Worm (Caenorhabditis elegans): ENCODE data around the gene F20D1.22.

The F20D1.22 gene

ce11 chrX:14969615-14970014 lies 3.0 kb downstream of the F20D1.22 start:
- no peak for TF ChIP-seq dpl-1 (GFP tag; optimal IDR thresholded peaks at IDR 0.05)
- no peak for TF ChIP-seq fkh-10 (GFP tag; optimal IDR thresholded peaks at IDR 0.05)
- no peak for TF ChIP-seq egl-27 (tag; optimal IDR thresholded peaks at IDR 0.05)
- no peak for TF ChIP-seq daf-16 (GFP tag; optimal IDR thresholded peaks at IDR 0.05)
- TF ChIP-seq daf-16 (tag; optimal IDR thresholded peaks at IDR 0.05) = no peak
- TF ChIP-seq hlh-11 (tag; optimal IDR thresholded peaks at IDR 0.05) = peak; percentile 25
- TF ChIP-seq lim-7 (GFP tag; IDR thresholded peaks at IDR 0.05) = no peak
- TF ChIP-seq zip-11 (GFP tag; IDR thresholded peaks at IDR 0.05) = no peak
- no peak for TF ChIP-seq dmd-8 (GFP tag; IDR thresholded peaks at IDR 0.05)
- no peak for TF ChIP-seq rbr-2 (tag; optimal IDR thresholded peaks at IDR 0.05)
- no peak for TF ChIP-seq lsy-2 (tag; optimal IDR thresholded peaks at IDR 0.05)
- TF ChIP-seq F10B5.3 (tag; optimal IDR thresholded peaks at IDR 0.05) = no peak
- no peak for TF ChIP-seq D1046.2 (GFP tag; IDR thresholded peaks at IDR 0.05)
- TF ChIP-seq hlh-30 (tag; optimal IDR thresholded peaks at IDR 0.05; ENCODE audit: insufficient read depth) = no peak
- no peak for TF ChIP-seq ZK337.2 (GFP tag; IDR thresholded peaks at IDR 0.05)
- no peak for TF ChIP-seq hmg-1.1 (GFP tag; IDR thresholded peaks at IDR 0.05)
- peak; percentile 61 for TF ChIP-seq dmd-6 (GFP tag; IDR thresholded peaks at IDR 0.05)
- TF ChIP-seq vab-7 (GFP tag; IDR thresholded peaks at IDR 0.05) = no peak
- no peak for TF ChIP-seq nhr-76 (tag; optimal IDR thresholded peaks at IDR 0.05)

ce11 chrX:14970221-14970801 lies 3.7 kb downstream of the F20D1.22 start, which contains the start of the genes flwr-1 and tbc-1:
Gene flwr-1, minus strand, starts transcription at chrX:14970271.
Gene tbc-1, plus strand, starts transcription at chrX:14970751.
- TF ChIP-seq daf-16 (GFP tag; optimal IDR thresholded peaks at IDR 0.05) (no peak), daf-16 (tag; optimal IDR thresholded peaks at IDR 0.05) (peak; percentile 41), rbr-2 (tag; optimal IDR thresholded peaks at IDR 0.05) (peak; percentile 24), mxl-3 (GFP tag; optimal IDR thresholded peaks at IDR 0.05) (peak; percentile 1), lin-15B (tag; optimal IDR thresholded peaks at IDR 0.05) (no peak), dmd-9 (GFP tag; IDR thresholded peaks at IDR 0.05) (no peak), hlh-30 (tag; optimal IDR thresholded peaks at IDR 0.05; ENCODE audit: insufficient read depth) (peak; percentile 81), Y48G9A.11 (GFP tag; IDR thresholded peaks at IDR 0.05) (no peak), hlh-11 (tag; optimal IDR thresholded peaks at IDR 0.05) (peak; percentile 47), tag-97 (GFP tag; IDR thresholded peaks at IDR 0.05) (no peak), hmg-1.1 (GFP tag; IDR thresholded peaks at IDR 0.05) (peak; percentile 60; the same call in 1 of the 2 replicates), nhr-28 (tag; optimal IDR thresholded peaks at IDR 0.05) (peak; percentile 10), pha-4 (GFP tag; IDR thresholded peaks at IDR 0.05) (no peak), pha-4 (tag; optimal IDR thresholded peaks at IDR 0.05) (no peak), ceh-28 (tag; optimal IDR thresholded peaks at IDR 0.05) (peak; percentile 35), dve-1 (tag; optimal IDR thresholded peaks at IDR 0.05; ENCODE audit: insufficient read depth) (peak; percentile 47), mes-2 (tag; optimal IDR thresholded peaks at IDR 0.05; ENCODE audit: poor library complexity, severe bottlenecking) (peak; percentile 51), ama-1 (optimal IDR thresholded peaks at IDR 0.05) (no peak), set-16 (GFP tag; IDR thresholded peaks at IDR 0.05) (0 out of 2 replicates have a peak, but pooled peaks have one; percentile 13), dmd-6 (GFP tag; IDR thresholded peaks at IDR 0.05) (peak; percentile 51), duxl-1 (tag; optimal IDR thresholded peaks at IDR 0.05; ENCODE audit: poor library complexity) (no peak), F49E8.2 (tag; optimal IDR thresholded peaks at IDR 0.05; ENCODE audit: borderline replicate concordance) (no peak), pqm-1 (tag; optimal IDR thresholded peaks at IDR 0.05) (peak; percentile 29), mep-1 (tag; optimal IDR thresholded peaks at IDR 0.05) (no peak), T20F7.1 (GFP tag; optimal IDR thresholded peaks at IDR 0.05) (peak; percentile 94)

- no peak for TF ChIP-seq Y5F2A.4 (GFP tag; optimal IDR thresholded peaks at IDR 0.05)
- no peak for TF ChIP-seq ces-1 (GFP tag; optimal IDR thresholded peaks at IDR 0.05)
- TF ChIP-seq duxl-1 (tag; optimal IDR thresholded peaks at IDR 0.05; ENCODE audit: poor library complexity) = no peak
- TF ChIP-seq nhr-6 (tag; optimal IDR thresholded peaks at IDR 0.05) = no peak
- TF ChIP-seq Y75B8A.6 (GFP tag; IDR thresholded peaks at IDR 0.05) = no peak
- no peak for TF ChIP-seq tra-1 (GFP tag; IDR thresholded peaks at IDR 0.05)
- TF ChIP-seq F26F4.8 (GFP tag; conservative IDR thresholded peaks at IDR 0.05) = no peak
- no peak for TF ChIP-seq unc-62 (GFP tag; optimal IDR thresholded peaks at IDR 0.05 in 1 of 2)
- TF ChIP-seq unc-62 (tag; optimal IDR thresholded peaks at IDR 0.05) = no peak
- no peak for TF ChIP-seq spr-1 (tag; optimal IDR thresholded peaks at IDR 0.05)
- TF ChIP-seq sdz-12 (GFP tag; optimal IDR thresholded peaks at IDR 0.05) = no peak
- no peak for TF ChIP-seq lim-7 (GFP tag; IDR thresholded peaks at IDR 0.05)
- no peak for TF ChIP-seq ama-1 (optimal IDR thresholded peaks at IDR 0.05)
- no peak for TF ChIP-seq tag-97 (GFP tag; IDR thresholded peaks at IDR 0.05)
Observed at ce11 chrX:14973085-14973484, 6.5 kb downstream of the F20D1.22 start.

All from whole organism, L4 larva.